Worm (Caenorhabditis elegans) whole organism, L1 larva: ENCODE measurements around the gene srx-39.

Source experiments
- F16B12.6 ChIP-seq: fragments of 150-350 bp; optimal IDR thresholded peaks from 2 replicates; lab custom pipeline; 2014; ENCODE audit warnings: missing biosample characterization, missing genetic modification characterization
- Y116A8C.19 ChIP-seq: sonication (generic microtip); optimal IDR thresholded peaks from 2 replicates; lab custom pipeline; 2016; ENCODE audit warnings: missing compliant biosample characterization, missing genetic modification characterization, borderline replicate concordance
- blmp-1 ChIP-seq: fragments of 150-350 bp; optimal IDR thresholded peaks from 2 replicates; lab custom pipeline; 2014; ENCODE audit warnings: missing biosample characterization, missing genetic modification characterization
- ceh-82 ChIP-seq, 3 experiments: fragments of 150-350 bp in 1 of 3; sonication (generic microtip) in 2 of 3; optimal IDR thresholded peaks; 2 replicates each; lab custom pipeline; 2014 to 2017; ENCODE audit warnings: missing biosample characterization in 3 of 3, missing genetic modification characterization in 3 of 3
- elt-3 ChIP-seq, 6 experiments: fragments of 150-350 bp in 1 of 6; sonication (generic microtip); optimal IDR thresholded peaks; 2 replicates each; lab custom pipeline; 2017 to 2018; ENCODE audit warnings: missing biosample characterization in 6 of 6, missing genetic modification characterization in 6 of 6, inconsistent platforms in 1 of 6
- fkh-10 ChIP-seq: sonication (generic microtip); optimal IDR thresholded peaks from 2 replicates; lab custom pipeline; 2017; ENCODE audit warnings: missing biosample characterization, missing genetic modification reagents, missing genetic modification characterization
- lin-35 ChIP-seq, 2 experiments: fragments of 150-350 bp; optimal IDR thresholded peaks; 2 replicates each; lab custom pipeline; 2014; ENCODE audit warnings: missing biosample characterization in 2 of 2, missing genetic modification characterization in 2 of 2, missing genetic modification reagents in 2 of 2
- skn-1 ChIP-seq: fragments of 150-350 bp; optimal IDR thresholded peaks from 2 replicates; lab custom pipeline; 2014; ENCODE audit warnings: missing biosample characterization, missing genetic modification characterization
- sptf-1 ChIP-seq: fragments of 150-350 bp; optimal IDR thresholded peaks from 2 replicates; lab custom pipeline; 2014; ENCODE audit warnings: missing biosample characterization, missing genetic modification characterization
- unc-62 ChIP-seq: fragments of 150-350 bp; optimal IDR thresholded peaks from 2 replicates; lab custom pipeline; 2014; ENCODE audit warnings: missing biosample characterization, missing genetic modification reagents, missing genetic modification characterization

DNA sequence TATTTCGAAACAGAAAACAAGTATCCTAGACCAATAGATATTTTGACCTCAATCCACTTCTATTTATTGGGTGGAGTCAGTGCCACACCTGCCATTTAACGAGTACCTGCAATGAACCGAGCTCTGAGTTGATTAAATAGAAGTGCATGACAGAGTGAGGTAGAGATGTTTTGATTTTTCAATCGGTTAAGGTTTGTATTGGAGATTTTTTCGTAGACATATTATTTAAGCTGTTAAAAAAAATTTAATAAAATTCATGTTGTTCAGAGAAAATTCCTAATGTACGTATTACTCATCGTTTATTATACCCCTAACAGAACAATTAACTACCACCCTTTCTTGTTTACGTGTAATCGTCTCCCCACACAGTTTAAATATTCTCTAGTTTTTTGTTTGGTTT, 2.0 kb downstream of the srx-39 start, which contains the start of gene srx-38:
- TF ChIP-seq Y116A8C.19 (tag; lab: Kevin White, UChicago) (no peak), skn-1 (no peak), ceh-82 (tag; optimal IDR thresholded peaks at IDR 0.05; lab: Kevin White, UChicago) (no peak), blmp-1 (tag; lab: Kevin White, UChicago) (no peak), fkh-10 (GFP tag; lab: Kevin White, UChicago) (no peak), sptf-1 (tag; lab: Kevin White, UChicago) (no peak), elt-3 (tag; optimal IDR thresholded peaks at IDR 0.05; lab: Kevin White, UChicago) (no peak), unc-62 (GFP tag; lab: Kevin White, UChicago) (no peak), F16B12.6 (tag; lab: Kevin White, UChicago) (no peak), lin-35 (GFP tag; optimal IDR thresholded peaks at IDR 0.05; lab: Kevin White, UChicago) (no peak)
